Fruit fly (Drosophila melanogaster) whole organism, embryonic: Measurements from ENCODE around the gene CG7564.

Source experiments
- Bteb2 ChIP-seq: fragments of 200-800 bp; sonication (Bioruptor generic); optimal IDR thresholded peaks from 2 replicates; lab custom pipeline; 2016; ENCODE audit warnings: missing biosample characterization, missing genetic modification characterization
- CG10959 ChIP-seq: fragments of 200-800 bp; sonication (Bioruptor generic); IDR thresholded peaks from 2 replicates; pipeline ENCODE4 v1.3.6; 2022; ENCODE audit warnings: missing biosample characterization, missing genetic modification characterization
- CG12744 ChIP-seq: fragments of 200-800 bp; sonication (Bioruptor generic); optimal IDR thresholded peaks from 2 replicates; lab custom pipeline; 2016; ENCODE audit warnings: missing biosample characterization, missing genetic modification characterization
- CG12769 ChIP-seq: fragments of 200-800 bp; sonication (Bioruptor generic); optimal IDR thresholded peaks from 2 replicates; lab custom pipeline; 2019; ENCODE audit warnings: missing biosample characterization, mild to moderate bottlenecking, missing genetic modification characterization, moderate library complexity
- CG13287 ChIP-seq: fragments of 200-800 bp; sonication (Bioruptor generic); IDR thresholded peaks from 2 replicates; pipeline ENCODE4 v1.3.6; 2022; ENCODE audit warnings: missing biosample characterization, missing genetic modification characterization; ENCODE audit not compliant: partially characterized antibody
- CG15479 ChIP-seq: fragments of 200-800 bp; sonication (Bioruptor generic); optimal IDR thresholded peaks from 3 replicates; lab custom pipeline; 2019; ENCODE audit warnings: missing biosample characterization, mild to moderate bottlenecking, missing genetic modification characterization, moderate library complexity
- CG16779 ChIP-seq: fragments of 200-800 bp; sonication (Bioruptor generic); IDR thresholded peaks from 2 replicates; pipeline ENCODE4 v1.3.6; 2022; ENCODE audit warnings: missing biosample characterization, missing genetic modification characterization
- CG17385 ChIP-seq: fragments of 200-800 bp; sonication (Bioruptor generic); optimal IDR thresholded peaks from 3 replicates; lab custom pipeline; 2018; ENCODE audit warnings: missing biosample characterization, mild to moderate bottlenecking, missing genetic modification characterization
- CG18262 ChIP-seq: fragments of 200-800 bp; optimal IDR thresholded peaks from 3 replicates; lab custom pipeline; 2019; ENCODE audit warnings: missing biosample characterization, mild to moderate bottlenecking, missing genetic modification characterization, moderate library complexity
- CG4282 ChIP-seq: fragments of 200-800 bp; sonication (Bioruptor generic); optimal IDR thresholded peaks from 2 replicates; lab custom pipeline; 2016; ENCODE audit warnings: missing biosample characterization, missing genetic modification characterization
- CG4707 ChIP-seq: fragments of 200-800 bp; sonication (Bioruptor generic); optimal IDR thresholded peaks from 2 replicates; lab custom pipeline; 2018; ENCODE audit warnings: missing biosample characterization, mild to moderate bottlenecking, missing genetic modification characterization, moderate library complexity
- CG4730 ChIP-seq: fragments of 200-800 bp; sonication (Bioruptor generic); IDR thresholded peaks from 2 replicates; pipeline ENCODE4 v1.3.6; 2022; ENCODE audit warnings: missing biosample characterization, missing genetic modification characterization
- CG6175 ChIP-seq: fragments of 200-800 bp; sonication (Bioruptor generic); IDR thresholded peaks from 3 replicates; pipeline ENCODE4 v1.3.6; 2022; ENCODE audit warnings: missing biosample characterization, missing genetic modification characterization
- CG6689 ChIP-seq: fragments of 200-800 bp; sonication (Bioruptor generic); IDR thresholded peaks from 2 replicates; pipeline ENCODE4 v1.3.6; 2022; ENCODE audit warnings: missing biosample characterization, missing genetic modification characterization
- CG7556 ChIP-seq: fragments of 200-800 bp; sonication (Bioruptor generic); optimal IDR thresholded peaks from 2 replicates; lab custom pipeline; 2017; ENCODE audit warnings: missing biosample characterization, mild to moderate bottlenecking, missing genetic modification characterization
- CG7987 ChIP-seq: fragments of 200-800 bp; sonication (Bioruptor generic); optimal IDR thresholded peaks from 2 replicates; lab custom pipeline; 2018; ENCODE audit warnings: missing biosample characterization, mild to moderate bottlenecking, missing genetic modification characterization, moderate library complexity
- CG8089 ChIP-seq: fragments of 200-800 bp; sonication (Bioruptor generic); optimal IDR thresholded peaks from 3 replicates; lab custom pipeline; 2016; ENCODE audit warnings: missing biosample characterization, missing genetic modification characterization
- CG9797 ChIP-seq: fragments of 200-800 bp; sonication (Bioruptor generic); optimal IDR thresholded peaks from 3 replicates; lab custom pipeline; 2018; ENCODE audit warnings: missing biosample characterization, mild to moderate bottlenecking, missing genetic modification characterization
- CTCF ChIP-seq: fragments of 200-800 bp; sonication (Bioruptor generic); optimal IDR thresholded peaks from 2 replicates; lab custom pipeline; 2017; ENCODE audit warnings: missing biosample characterization, mild to moderate bottlenecking, missing genetic modification characterization, moderate library complexity
- Dip2 ChIP-seq: fragments of 200-800 bp; sonication (Bioruptor generic); IDR thresholded peaks from 2 replicates; pipeline ENCODE4 v1.3.6; 2022; ENCODE audit warnings: missing biosample characterization, missing genetic modification characterization
- H15 ChIP-seq: fragments of 200-800 bp; sonication (Bioruptor generic); IDR thresholded peaks from 3 replicates; pipeline ENCODE4 v1.3.6; 2022; ENCODE audit warnings: missing biosample characterization, missing genetic modification characterization
- HLH4C ChIP-seq: fragments of 200-800 bp; sonication (Bioruptor generic); IDR thresholded peaks from 3 replicates; pipeline ENCODE4 v1.3.6; 2022; ENCODE audit warnings: missing biosample characterization, missing genetic modification characterization; ENCODE audit not compliant: partially characterized antibody
- HLHmδ ChIP-seq: fragments of 200-800 bp; sonication (Bioruptor generic); optimal IDR thresholded peaks from 2 replicates; lab custom pipeline; 2018; ENCODE audit warnings: missing biosample characterization, mild to moderate bottlenecking, missing genetic modification characterization, moderate library complexity
- Hey ChIP-seq: fragments of 200-800 bp; sonication (Bioruptor generic); optimal IDR thresholded peaks from 3 replicates; lab custom pipeline; 2018; ENCODE audit warnings: missing biosample characterization, mild to moderate bottlenecking, missing genetic modification characterization
- Mrtf ChIP-seq: fragments of 200-800 bp; sonication (Bioruptor generic); IDR thresholded peaks from 3 replicates; pipeline ENCODE4 v1.3.6; 2022; ENCODE audit warnings: missing biosample characterization, missing genetic modification characterization
- Pdp1 ChIP-seq, 2 experiments: fragments of 200-800 bp; sonication (Bioruptor generic); optimal IDR thresholded peaks; 3 replicates each; lab custom pipeline; 2016; ENCODE audit warnings: missing biosample characterization in 2 of 2, missing genetic modification characterization in 2 of 2, mild to moderate bottlenecking in 1 of 2, moderate library complexity in 1 of 2
- Poxn ChIP-seq: fragments of 200-800 bp; sonication (Bioruptor generic); IDR thresholded peaks from 2 replicates; pipeline ENCODE4 v1.3.6; 2022; ENCODE audit warnings: missing biosample characterization, missing genetic modification characterization
- Rfx ChIP-seq: fragments of 200-800 bp; sonication (Bioruptor generic); IDR thresholded peaks from 2 replicates; pipeline ENCODE4 v1.3.6; 2022; ENCODE audit warnings: missing biosample characterization, missing genetic modification characterization
- Side ChIP-seq: fragments of 200-800 bp; sonication (Bioruptor generic); optimal IDR thresholded peaks from 2 replicates; lab custom pipeline; 2016; ENCODE audit warnings: missing biosample characterization, missing genetic modification characterization
- Usf ChIP-seq: fragments of 200-800 bp; sonication (Bioruptor generic); optimal IDR thresholded peaks from 2 replicates; lab custom pipeline; 2017; ENCODE audit warnings: missing genotype, missing biosample characterization, missing genetic modification characterization
- ab ChIP-seq: fragments of 200-800 bp; sonication (Bioruptor generic); optimal IDR thresholded peaks from 2 replicates; lab custom pipeline; 2016; ENCODE audit warnings: missing biosample characterization, missing genetic modification characterization
- al ChIP-seq: fragments of 200-800 bp; sonication (Bioruptor generic); IDR thresholded peaks from 2 replicates; pipeline ENCODE4 v1.3.6; 2022; ENCODE audit warnings: missing biosample characterization, missing genetic modification characterization
- bigmax ChIP-seq: fragments of 200-800 bp; sonication (Bioruptor generic); optimal IDR thresholded peaks from 2 replicates; lab custom pipeline; 2018; ENCODE audit warnings: missing biosample characterization, mild to moderate bottlenecking, missing genetic modification characterization
- cas ChIP-seq: fragments of 200-800 bp; sonication (Bioruptor generic); IDR thresholded peaks from 2 replicates; pipeline ENCODE4 v1.3.6; 2022; ENCODE audit warnings: missing biosample characterization, missing genetic modification characterization
- chm ChIP-seq: fragments of 200-800 bp; sonication (Bioruptor generic); IDR thresholded peaks from 2 replicates; pipeline ENCODE4 v1.3.6; 2022; ENCODE audit warnings: missing biosample characterization, missing genetic modification characterization
- crc ChIP-seq: fragments of 200-800 bp; sonication (Bioruptor generic); optimal IDR thresholded peaks from 2 replicates; lab custom pipeline; 2016; ENCODE audit warnings: missing biosample characterization, missing genetic modification characterization
- da ChIP-seq: fragments of 200-800 bp; sonication (Bioruptor generic); optimal IDR thresholded peaks from 2 replicates; lab custom pipeline; 2016; ENCODE audit warnings: missing biosample characterization, missing genetic modification characterization
- dati ChIP-seq: fragments of 200-800 bp; sonication (Bioruptor generic); IDR thresholded peaks from 2 replicates; pipeline ENCODE4 v1.3.6; 2022; ENCODE audit warnings: missing biosample characterization, missing genetic modification characterization
- dimm ChIP-seq: fragments of 200-800 bp; sonication (Bioruptor generic); IDR thresholded peaks from 2 replicates; pipeline ENCODE4 v1.3.6; 2022; ENCODE audit warnings: missing biosample characterization, missing genetic modification characterization
- disco-r ChIP-seq: fragments of 200-800 bp; sonication (Bioruptor generic); optimal IDR thresholded peaks from 2 replicates; lab custom pipeline; 2016; ENCODE audit warnings: missing biosample characterization, missing genetic modification characterization
- dmrt11E ChIP-seq: fragments of 200-800 bp; sonication (Bioruptor generic); optimal IDR thresholded peaks from 3 replicates; lab custom pipeline; 2018; ENCODE audit warnings: missing biosample characterization, mild to moderate bottlenecking, missing genetic modification characterization, moderate library complexity
- fd96Cb ChIP-seq: fragments of 200-800 bp; sonication (Bioruptor generic); optimal IDR thresholded peaks from 2 replicates; lab custom pipeline; 2018; ENCODE audit warnings: missing biosample characterization, mild to moderate bottlenecking, missing genetic modification characterization, moderate library complexity
- grau ChIP-seq: fragments of 200-800 bp; optimal IDR thresholded peaks from 3 replicates; lab custom pipeline; 2019; ENCODE audit warnings: missing biosample characterization, mild to moderate bottlenecking, missing genetic modification characterization, moderate library complexity
- inv ChIP-seq: fragments of 200-800 bp; sonication (Bioruptor generic); IDR thresholded peaks from 2 replicates; pipeline ENCODE4 v1.3.6; 2022; ENCODE audit warnings: missing biosample characterization, missing genetic modification characterization; ENCODE audit not compliant: partially characterized antibody
- maf-S ChIP-seq: fragments of 200-800 bp; sonication (Bioruptor generic); optimal IDR thresholded peaks from 2 replicates; lab custom pipeline; 2016; ENCODE audit warnings: missing biosample characterization, missing genetic modification characterization
- odd ChIP-seq: fragments of 200-800 bp; sonication (Bioruptor generic); optimal IDR thresholded peaks from 2 replicates; lab custom pipeline; 2017; ENCODE audit warnings: missing biosample characterization, mild to moderate bottlenecking, missing genetic modification characterization
- pros ChIP-seq: fragments of 200-800 bp; sonication (Bioruptor generic); optimal IDR thresholded peaks from 3 replicates; lab custom pipeline; 2019; ENCODE audit warnings: missing biosample characterization, mild to moderate bottlenecking, missing genetic modification characterization, moderate library complexity
- pum ChIP-seq: fragments of 200-800 bp; sonication (Bioruptor generic); optimal IDR thresholded peaks from 2 replicates; lab custom pipeline; 2016; ENCODE audit warnings: missing biosample characterization, missing genetic modification characterization
- row ChIP-seq: fragments of 200-800 bp; sonication (Bioruptor generic); IDR thresholded peaks from 3 replicates; pipeline ENCODE4 v1.3.6; 2022; ENCODE audit warnings: missing biosample characterization, missing genetic modification characterization
- salm ChIP-seq: fragments of 200-800 bp; sonication (Bioruptor generic); optimal IDR thresholded peaks from 2 replicates; lab custom pipeline; 2018; ENCODE audit warnings: missing biosample characterization, mild to moderate bottlenecking, missing genetic modification characterization
- wor ChIP-seq: fragments of 200-800 bp; sonication (Bioruptor generic); IDR thresholded peaks from 2 replicates; pipeline ENCODE4 v1.3.6; 2022; ENCODE audit warnings: missing biosample characterization, missing genetic modification characterization
- yki ChIP-seq: fragments of >200 bp; optimal IDR thresholded peaks from 3 replicates; lab custom pipeline; 2018

CG7564 gene

DNA sequence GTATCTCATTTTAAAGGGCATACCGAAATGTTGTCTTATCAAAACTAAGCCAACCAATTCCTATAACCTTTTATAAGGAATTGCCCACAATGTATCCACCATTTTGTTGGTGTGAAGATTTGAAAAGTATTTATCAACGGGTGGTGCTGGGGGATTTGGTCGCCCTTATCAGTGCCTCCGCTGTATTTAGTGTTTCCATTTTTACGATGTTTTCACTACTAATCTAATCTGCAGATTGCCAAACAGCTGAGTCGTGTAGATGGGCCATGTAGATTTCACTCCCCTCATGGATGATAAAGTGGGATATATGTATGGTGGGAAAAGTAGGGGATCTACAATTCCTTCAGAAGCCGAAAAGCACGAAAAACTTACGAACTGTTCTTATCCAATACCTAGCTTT lies 17.3 kb downstream of the CG7564 start (continued):
- TF ChIP-seq disco-r (GFP tag; lab: Kevin White, UChicago) (no peak), CG16779 (GFP tag; lab: Robert Waterston, UW) (no peak), H15 (GFP tag; lab: Robert Waterston, UW) (no peak), CG12769 (tag; lab: Kevin White, UChicago) (peak; percentile 67), al (GFP tag; lab: Robert Waterston, UW) (no peak), CG13287 (GFP tag; lab: Robert Waterston, UW) (no peak), chm (GFP tag; lab: Robert Waterston, UW) (no peak), maf-S (GFP tag; lab: Kevin White, UChicago) (no peak), Rfx (GFP tag; lab: Robert Waterston, UW) (no peak), CTCF (no peak), pum (GFP tag; lab: Kevin White, UChicago) (no peak), ab (GFP tag; lab: Kevin White, UChicago) (no peak), yki (no peak), Dip2 (GFP tag; lab: Robert Waterston, UW) (no peak), CG4730 (no peak), CG4282 (GFP tag; lab: Kevin White, UChicago) (no peak), CG6175 (GFP tag; lab: Robert Waterston, UW) (no peak), CG9797 (no peak), HLH4C (GFP tag; lab: Robert Waterston, UW) (no peak), pros (GFP tag; lab: Kevin White, UChicago) (peak; percentile 16), Bteb2 (GFP tag; lab: Kevin White, UChicago) (no peak), CG6689 (GFP tag; lab: Robert Waterston, UW) (no peak), crc (GFP tag; lab: Kevin White, UChicago) (no peak), dmrt11E (no peak), CG17385 (GFP tag; lab: Kevin White, UChicago) (peak; percentile 15), da (GFP tag; lab: Kevin White, UChicago) (no peak), fd96Cb (no peak), odd (GFP tag; lab: Kevin White, UChicago) (peak; percentile 25), CG18262 (tag; lab: Kevin White, UChicago) (no peak), salm (peak; percentile 6), inv (GFP tag; lab: Robert Waterston, UW) (no peak), row (GFP tag; lab: Robert Waterston, UW) (no peak), Usf (GFP tag; lab: Kevin White, UChicago) (no peak), CG7556 (GFP tag; lab: Kevin White, UChicago) (no peak), dati (GFP tag; lab: Robert Waterston, UW) (no peak), Mrtf (no peak), bigmax (no peak), wor (GFP tag; lab: Robert Waterston, UW) (no peak), Poxn (no peak), CG15479 (GFP tag; lab: Kevin White, UChicago) (peak; percentile 40), CG10959 (GFP tag; lab: Robert Waterston, UW) (no peak), CG7987 (peak; percentile 64), CG8089 (no peak), CG4707 (GFP tag; lab: Kevin White, UChicago) (no peak), Hey (peak; percentile 74), CG12744 (no peak), Pdp1 (GFP tag; optimal IDR thresholded peaks at IDR 0.05; lab: Kevin White, UChicago) (no peak), Side (no peak), grau (no peak), HLHmδ (GFP tag; lab: Kevin White, UChicago) (peak; percentile 26), dimm (GFP tag; lab: Robert Waterston, UW) (no peak), cas (no peak)
